Worm (Caenorhabditis elegans) whole organism, mixed stage, embryonic: ENCODE measurements around the gene R07A4.4.

Experiments used
- M03D4.4 ChIP-seq: sonication (generic microtip); optimal IDR thresholded peaks from 2 replicates; lab custom pipeline; 2017; ENCODE audit warnings: mild to moderate bottlenecking, missing genetic modification characterization, missing compliant biosample characterization
- bed-3 ChIP-seq: fragments of 200-800 bp; sonication (Bioruptor generic); optimal IDR thresholded peaks from 3 replicates; lab custom pipeline; 2018; ENCODE audit warnings: mild to moderate bottlenecking, missing genetic modification characterization, moderate library complexity, missing compliant biosample characterization
- blmp-1 ChIP-seq: fragments of 150-350 bp; optimal IDR thresholded peaks from 2 replicates; lab custom pipeline; 2014; ENCODE audit warnings: missing biosample characterization, missing genetic modification characterization
- ceh-39 ChIP-seq: fragments of 150-350 bp; optimal IDR thresholded peaks from 2 replicates; lab custom pipeline; 2014; ENCODE audit warnings: missing biosample characterization, missing genetic modification characterization
- ceh-83 ChIP-seq: fragments of 200-800 bp; sonication (Bioruptor generic); optimal IDR thresholded peaks from 2 replicates; lab custom pipeline; 2018; ENCODE audit warnings: mild to moderate bottlenecking, missing genetic modification characterization, missing compliant biosample characterization
- ces-1 ChIP-seq: fragments of 150-350 bp; optimal IDR thresholded peaks from 2 replicates; lab custom pipeline; 2014; ENCODE audit warnings: missing biosample characterization, missing genetic modification reagents, missing genetic modification characterization
- cnd-1 ChIP-seq: fragments of 200-800 bp; sonication (Bioruptor generic); optimal IDR thresholded peaks from 2 replicates; lab custom pipeline; 2018; ENCODE audit warnings: mild to moderate bottlenecking, missing genetic modification characterization, missing compliant biosample characterization
- drap-1 ChIP-seq: fragments of 200-800 bp; sonication (Bioruptor generic); optimal IDR thresholded peaks from 3 replicates; lab custom pipeline; 2018; ENCODE audit warnings: mild to moderate bottlenecking, missing genetic modification characterization, missing compliant biosample characterization
- elt-1 ChIP-seq: sonication (generic microtip); optimal IDR thresholded peaks from 2 replicates; lab custom pipeline; 2017; ENCODE audit warnings: missing genetic modification characterization, mild to moderate bottlenecking, missing compliant biosample characterization, antibody characterized with exemption, moderate library complexity, borderline replicate concordance; ENCODE audit not compliant: insufficient read depth
- elt-3 ChIP-seq: fragments of 150-350 bp; optimal IDR thresholded peaks from 2 replicates; lab custom pipeline; 2014; ENCODE audit warnings: missing biosample characterization, missing genetic modification characterization
- flh-1 ChIP-seq: fragments of 200-800 bp; sonication (Bioruptor generic); optimal IDR thresholded peaks from 2 replicates; lab custom pipeline; 2018; ENCODE audit warnings: mild to moderate bottlenecking, missing genetic modification characterization, moderate library complexity, missing compliant biosample characterization
- ham-2 ChIP-seq: fragments of 200-800 bp; sonication (Bioruptor generic); optimal IDR thresholded peaks from 2 replicates; lab custom pipeline; 2018; ENCODE audit warnings: mild to moderate bottlenecking, missing genetic modification characterization, missing compliant biosample characterization
- hlh-1 ChIP-seq: fragments of 150-350 bp; optimal IDR thresholded peaks from 2 replicates; lab custom pipeline; 2014; ENCODE audit warnings: missing biosample characterization, missing genetic modification reagents, missing genetic modification characterization
- lin-13 ChIP-seq: fragments of 150-350 bp; optimal IDR thresholded peaks from 2 replicates; lab custom pipeline; 2014; ENCODE audit warnings: missing biosample characterization, missing genetic modification characterization
- lin-32 ChIP-seq: fragments of 200-800 bp; sonication (Bioruptor generic); optimal IDR thresholded peaks from 2 replicates; lab custom pipeline; 2018; ENCODE audit warnings: mild to moderate bottlenecking, missing genetic modification characterization, missing compliant biosample characterization
- lsy-2 ChIP-seq: fragments of 150-350 bp; optimal IDR thresholded peaks from 2 replicates; lab custom pipeline; 2014; ENCODE audit warnings: missing biosample characterization, missing genetic modification characterization
- mab-5 ChIP-seq: fragments of 150-350 bp; optimal IDR thresholded peaks from 2 replicates; lab custom pipeline; 2014; ENCODE audit warnings: missing biosample characterization, missing genetic modification characterization
- mep-1 ChIP-seq: fragments of 150-350 bp; optimal IDR thresholded peaks from 2 replicates; lab custom pipeline; 2017; ENCODE audit warnings: missing biosample characterization, missing genetic modification reagents, missing genetic modification characterization, inconsistent platforms
- mls-2 ChIP-seq: sonication (generic microtip); optimal IDR thresholded peaks from 2 replicates; lab custom pipeline; 2016; ENCODE audit warnings: mild to moderate bottlenecking, missing genetic modification characterization, moderate library complexity, missing compliant biosample characterization
- nhr-12 ChIP-seq: fragments of 150-350 bp; optimal IDR thresholded peaks from 2 replicates; lab custom pipeline; 2014; ENCODE audit warnings: missing biosample characterization, missing genetic modification characterization
- nhr-2 ChIP-seq: fragments of 150-350 bp; optimal IDR thresholded peaks from 2 replicates; lab custom pipeline; 2014; ENCODE audit warnings: missing biosample characterization, missing genetic modification characterization
- nhr-237 ChIP-seq: fragments of 150-350 bp; optimal IDR thresholded peaks from 2 replicates; lab custom pipeline; 2014; ENCODE audit warnings: missing biosample characterization, missing genetic modification characterization
- nhr-28 ChIP-seq: fragments of 150-350 bp; optimal IDR thresholded peaks from 2 replicates; lab custom pipeline; 2014; ENCODE audit warnings: missing biosample characterization, missing genetic modification characterization
- nhr-76 ChIP-seq: sonication (generic microtip); optimal IDR thresholded peaks from 2 replicates; lab custom pipeline; 2017; ENCODE audit warnings: missing biosample characterization, missing genetic modification characterization
- pha-4 ChIP-seq: fragments of 150-350 bp; optimal IDR thresholded peaks from 2 replicates; lab custom pipeline; 2018; ENCODE audit warnings: missing biosample characterization, missing genetic modification reagents, missing genetic modification characterization
- sem-2 ChIP-seq: fragments of 200-800 bp; sonication (Bioruptor generic); optimal IDR thresholded peaks from 2 replicates; lab custom pipeline; 2018; ENCODE audit warnings: mild to moderate bottlenecking, missing genetic modification characterization, missing compliant biosample characterization
- snpc-4 ChIP-seq: fragments of 150-350 bp; optimal IDR thresholded peaks from 2 replicates; lab custom pipeline; 2014; ENCODE audit warnings: missing biosample characterization, missing genetic modification characterization
- sptf-1 ChIP-seq: sonication (generic microtip); optimal IDR thresholded peaks from 2 replicates; lab custom pipeline; 2017; ENCODE audit warnings: mild to moderate bottlenecking, missing genetic modification characterization, moderate library complexity, missing compliant biosample characterization
- tbx-8 ChIP-seq: fragments of 200-800 bp; sonication (Bioruptor generic); optimal IDR thresholded peaks from 2 replicates; lab custom pipeline; 2018; ENCODE audit warnings: mild to moderate bottlenecking, missing genetic modification characterization, moderate library complexity, missing compliant biosample characterization
- unc-120 ChIP-seq: sonication (generic microtip); optimal IDR thresholded peaks from 2 replicates; lab custom pipeline; 2017; ENCODE audit warnings: missing genetic modification characterization, missing compliant biosample characterization; ENCODE audit not compliant: poor library complexity, severe bottlenecking
- unc-39 ChIP-seq: fragments of 150-350 bp; optimal IDR thresholded peaks from 2 replicates; lab custom pipeline; 2014; ENCODE audit warnings: missing biosample characterization, missing genetic modification characterization
- unc-62 ChIP-seq: fragments of 150-350 bp; optimal IDR thresholded peaks from 2 replicates; lab custom pipeline; 2014; ENCODE audit warnings: missing biosample characterization, missing genetic modification reagents, missing genetic modification characterization
- zip-8 ChIP-seq: fragments of 150-350 bp; optimal IDR thresholded peaks from 2 replicates; lab custom pipeline; 2014; ENCODE audit warnings: missing biosample characterization, missing genetic modification characterization
- ztf-11 ChIP-seq: fragments of 150-350 bp; optimal IDR thresholded peaks from 2 replicates; lab custom pipeline; 2014; ENCODE audit warnings: missing biosample characterization, missing genetic modification characterization

The R07A4.4 gene

ce11 chrX:10753403-10753802, 4.1 kb downstream of the R07A4.4 start, which contains the start of gene R07A4.3:
R07A4.3 (plus strand) TSS chrX:10753703.
- TF ChIP-seq lin-32 (GFP tag; lab: Kevin White, UChicago), result no peak
- TF ChIP-seq nhr-76 (tag; lab: Kevin White, UChicago), result no peak

ce11 chrX:10748145-10748544, 9.4 kb downstream of the R07A4.4 start:
- TF ChIP-seq cnd-1 (tag; lab: Kevin White, UChicago) (no peak), pha-4 (tag; lab: Kevin White, UChicago) (no peak), ceh-83 (GFP tag; lab: Kevin White, UChicago) (no peak), nhr-2 (tag; lab: Kevin White, UChicago) (no peak), snpc-4 (tag; lab: Kevin White, UChicago) (no peak), drap-1 (GFP tag; lab: Kevin White, UChicago) (no peak), flh-1 (GFP tag; lab: Kevin White, UChicago) (no peak), lsy-2 (tag; lab: Kevin White, UChicago) (no peak), nhr-28 (no peak), nhr-76 (tag; lab: Kevin White, UChicago) (no peak), unc-120 (tag; lab: Kevin White, UChicago) (no peak), sem-2 (GFP tag; lab: Kevin White, UChicago) (no peak), ham-2 (GFP tag; lab: Kevin White, UChicago) (no peak), mep-1 (no peak), hlh-1 (no peak), mab-5 (tag; lab: Kevin White, UChicago) (no peak), mls-2 (no peak), bed-3 (GFP tag; lab: Kevin White, UChicago) (no peak), elt-1 (tag; lab: Kevin White, UChicago) (no peak), tbx-8 (GFP tag; lab: Kevin White, UChicago) (no peak)

DNA sequence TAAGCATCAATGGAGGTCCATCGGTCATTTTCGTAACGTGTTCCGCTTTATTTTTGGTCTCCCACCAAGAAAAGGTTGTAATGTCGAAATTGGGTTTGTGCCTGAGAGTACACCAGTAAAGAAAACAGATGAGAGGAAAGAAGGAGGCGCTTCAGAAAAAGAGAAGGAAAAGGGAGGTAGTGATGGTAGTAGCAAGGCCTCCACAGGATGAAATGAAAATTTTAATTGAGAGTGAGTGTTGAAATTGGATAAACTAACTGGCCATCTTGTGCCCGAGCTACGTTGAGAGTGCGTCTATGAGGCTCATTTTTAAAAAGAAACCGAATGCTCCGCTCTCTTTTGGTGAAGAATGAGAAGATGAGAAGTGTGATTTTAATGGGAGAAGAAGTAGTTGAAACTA, 11.1 kb downstream of the R07A4.4 start, which contains the start of gene R07A4.2:
Gene R07A4.2, minus strand, starts transcription at position 101 of the 400 bp plus-strand sequence.
- no peak for TF ChIP-seq nhr-12 (tag; lab: Kevin White, UChicago)
- TF ChIP-seq ces-1 (GFP tag; lab: Kevin White, UChicago), result no peak
- TF ChIP-seq unc-62, result no peak
- TF ChIP-seq, all 35 proteins: peak for 0

- no peak for TF ChIP-seq ceh-39
- TF ChIP-seq drap-1 (GFP tag; lab: Kevin White, UChicago), result no peak
- TF ChIP-seq pha-4 (tag; lab: Kevin White, UChicago), result no peak
- no peak for TF ChIP-seq nhr-237 (tag; lab: Kevin White, UChicago)
- TF ChIP-seq sptf-1 (tag; lab: Kevin White, UChicago), result no peak
- TF ChIP-seq ztf-11, result no peak
- no peak for TF ChIP-seq unc-62
- TF ChIP-seq sem-2 (GFP tag; lab: Kevin White, UChicago), result no peak
- no peak for TF ChIP-seq lin-32 (GFP tag; lab: Kevin White, UChicago)
- TF ChIP-seq snpc-4 (tag; lab: Kevin White, UChicago), result no peak
- TF ChIP-seq unc-39 (tag; lab: Kevin White, UChicago), result no peak
- no peak for TF ChIP-seq zip-8 (tag; lab: Kevin White, UChicago)
Observed at ce11 chrX:10734026-10734425, 23.5 kb downstream of the R07A4.4 start, which contains the start of gene egl-36. egl-36 (plus strand) TSS chrX:10734326.

DNA sequence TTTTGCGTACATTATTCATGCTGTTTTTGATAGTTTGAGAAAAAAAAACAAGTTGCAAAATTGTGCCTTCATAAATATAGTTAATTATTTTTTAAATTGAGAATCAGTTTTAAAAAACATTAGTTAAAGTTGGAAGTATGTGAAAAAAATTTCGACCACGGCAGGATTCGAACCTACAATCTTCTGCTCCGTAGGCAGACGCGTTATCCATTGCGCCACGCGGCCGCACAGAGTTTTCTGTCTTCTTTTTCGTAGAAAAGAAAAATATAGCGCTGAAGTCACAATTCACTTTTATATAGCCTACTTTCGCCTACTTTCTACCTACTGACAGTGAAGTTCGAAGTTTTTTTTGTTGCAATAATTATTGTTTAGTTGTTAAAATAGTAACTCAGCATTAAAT, 25.7 kb downstream of the R07A4.4 start:
- TF ChIP-seq lin-13 (no peak), unc-120 (tag; lab: Kevin White, UChicago) (no peak), ztf-11 (no peak), elt-1 (tag; lab: Kevin White, UChicago) (no peak), snpc-4 (tag; lab: Kevin White, UChicago) (no peak), ham-2 (GFP tag; lab: Kevin White, UChicago) (no peak), blmp-1 (tag; lab: Kevin White, UChicago) (no peak), bed-3 (GFP tag; lab: Kevin White, UChicago) (no peak), nhr-28 (no peak), unc-39 (tag; lab: Kevin White, UChicago) (no peak), lsy-2 (tag; lab: Kevin White, UChicago) (no peak), cnd-1 (tag; lab: Kevin White, UChicago) (no peak), nhr-12 (tag; lab: Kevin White, UChicago) (no peak), zip-8 (tag; lab: Kevin White, UChicago) (no peak), mep-1 (no peak), nhr-237 (tag; lab: Kevin White, UChicago) (no peak), sptf-1 (tag; lab: Kevin White, UChicago) (no peak), elt-3 (tag; lab: Kevin White, UChicago) (no peak), M03D4.4 (tag; lab: Kevin White, UChicago) (no peak)
